Worm (Caenorhabditis elegans): ENCODE results near the gene srxa-16.

Gene srxa-16

ce11 chrV:16075250-16075709, 38.9 kb downstream of the srxa-16 start, which contains the start of the genes F14H3.12 and srj-29:
Gene F14H3.12 (minus strand): TSS chrV:16075323.
Gene srj-29 (plus strand): TSS chrV:16075659.
- TF ChIP-seq ceh-24 (tag; optimal IDR thresholded peaks at IDR 0.05) (no peak), elt-4 (tag; optimal IDR thresholded peaks at IDR 0.05) (no peak), madf-2 (tag; optimal IDR thresholded peaks at IDR 0.05) (no peak), ceh-19 (GFP tag; optimal IDR thresholded peaks at IDR 0.05) (no peak), F13H6.1 (tag; optimal IDR thresholded peaks at IDR 0.05) (no peak), unc-3 (GFP tag; conservative IDR thresholded peaks at IDR 0.05) (no peak), unc-3 (tag; optimal IDR thresholded peaks at IDR 0.05) (no peak), ceh-45 (GFP tag; IDR thresholded peaks at IDR 0.05) (no peak), hlh-13 (GFP tag; optimal IDR thresholded peaks at IDR 0.05) (no peak), hlh-15 (tag; optimal IDR thresholded peaks at IDR 0.05) (no peak), dmd-4 (tag; optimal IDR thresholded peaks at IDR 0.05; ENCODE audit: borderline replicate concordance) (no peak), unc-55 (GFP tag; optimal IDR thresholded peaks at IDR 0.05) (no peak)

- TF ChIP-seq sdc-2 (tag; optimal IDR thresholded peaks at IDR 0.05): no peak
These were observed 40.3 kb downstream of the srxa-16 start, which contains the start of gene srj-10 for ce11 chrV:16073856-16074255. Gene srj-10 (minus strand): TSS chrV:16073956.

DNA sequence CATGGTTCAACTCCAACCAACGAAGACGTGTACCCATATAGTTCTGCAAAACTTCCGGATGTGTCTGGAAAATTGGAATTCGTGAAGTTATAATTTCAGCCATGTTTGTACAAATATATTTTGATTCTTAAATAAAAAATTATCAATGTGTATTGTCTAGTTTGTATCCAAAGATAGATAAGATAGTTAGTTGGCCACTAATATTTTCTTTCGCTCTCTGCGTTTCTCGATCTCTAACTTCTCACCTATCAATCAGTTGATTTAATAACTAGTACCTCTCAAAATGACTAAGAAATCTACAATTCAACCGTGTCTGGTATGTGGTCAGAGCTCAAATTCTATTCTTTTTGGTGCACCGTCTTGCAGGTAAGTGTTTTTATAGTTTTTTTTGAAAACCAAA, 43.0 kb downstream of the srxa-16 start, which contains the start of gene nhr-176:
nhr-176 (plus strand) TSS at position 159 of the 400 bp plus-strand sequence.
- no peak for TF ChIP-seq npax-4 (tag; optimal IDR thresholded peaks at IDR 0.05)
- TF ChIP-seq elt-2 (tag; optimal IDR thresholded peaks at IDR 0.05): peak; percentile 52

DNA sequence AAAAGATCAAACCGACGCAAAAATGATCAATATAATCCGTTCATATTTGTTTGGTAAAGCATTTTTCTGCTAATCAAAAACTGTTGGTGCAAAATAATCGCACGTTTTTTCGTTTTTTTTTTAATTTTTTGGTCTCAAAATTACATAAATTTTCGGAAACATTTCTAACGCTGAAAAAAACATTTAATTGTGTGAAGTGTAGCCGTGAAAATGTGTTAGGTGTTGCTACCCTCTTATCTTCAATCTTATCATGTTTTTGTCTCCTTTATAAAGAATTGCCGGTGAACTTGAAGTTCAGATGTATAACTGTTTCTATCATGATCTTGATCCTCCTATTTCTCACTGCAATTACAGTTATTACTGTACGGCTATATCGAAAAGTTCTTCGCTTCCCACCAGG, 45.2 kb downstream of the srxa-16 start, which contains the start of gene cyp-35D1:
cyp-35D1 (plus strand) TSS at position 301 of the 400 bp plus-strand sequence.
- TF ChIP-seq mec-3 (tag; optimal IDR thresholded peaks at IDR 0.05; ENCODE audit: borderline replicate concordance) (no peak), madf-2 (tag; optimal IDR thresholded peaks at IDR 0.05) (no peak), ama-1 (optimal IDR thresholded peaks at IDR 0.05) (no peak), nfya-1 (tag; optimal IDR thresholded peaks at IDR 0.05) (no peak), K09A11.1 (tag; optimal IDR thresholded peaks at IDR 0.05; ENCODE audit: insufficient read depth) (no peak), elt-2 (tag; optimal IDR thresholded peaks at IDR 0.05) (peak; percentile 4), T23F11.4 (GFP tag; optimal IDR thresholded peaks at IDR 0.05) (no peak)
